Fruit fly (Drosophila melanogaster) whole organism, prepupa: ENCODE results near the gene CG2157.

Source experiments
- Blimp-1 ChIP-seq: fragments of 200-800 bp; sonication (Bioruptor generic); optimal IDR thresholded peaks from 3 replicates; lab custom pipeline; 2017; ENCODE audit warnings: missing biosample characterization, missing genetic modification characterization, mild to moderate bottlenecking, moderate library complexity, missing genetic modification reagents
- CG6163 ChIP-seq: fragments of 200-800 bp; sonication (Bioruptor generic); IDR thresholded peaks from 3 replicates; pipeline ENCODE4 v1.3.6; 2022; ENCODE audit warnings: missing biosample characterization, missing genetic modification characterization
- CG6854 ChIP-seq: fragments of 200-800 bp; sonication (Bioruptor generic); optimal IDR thresholded peaks from 2 replicates; lab custom pipeline; 2017; ENCODE audit warnings: missing biosample characterization, mild to moderate bottlenecking, missing genetic modification characterization
- CG9139 ChIP-seq: fragments of 200-800 bp; sonication (Bioruptor generic); optimal IDR thresholded peaks from 3 replicates; lab custom pipeline; 2017; ENCODE audit warnings: missing biosample characterization, mild to moderate bottlenecking, missing genetic modification characterization
- Ets96B ChIP-seq: fragments of 200-800 bp; optimal IDR thresholded peaks from 2 replicates; lab custom pipeline; 2019; ENCODE audit warnings: missing biosample characterization, mild to moderate bottlenecking, missing genetic modification characterization, moderate library complexity
- cyc ChIP-seq: fragments of 200-800 bp; sonication (Bioruptor generic); optimal IDR thresholded peaks from 3 replicates; lab custom pipeline; 2016; ENCODE audit warnings: missing biosample characterization, missing genetic modification characterization
- svp ChIP-seq: fragments of 200-800 bp; sonication (Bioruptor generic); peaks from one replicate; lab custom pipeline; 2016; ENCODE audit warnings: missing biosample characterization, missing genetic modification characterization
- vri ChIP-seq: fragments of 200-800 bp; sonication (Bioruptor generic); optimal IDR thresholded peaks from 3 replicates; lab custom pipeline; 2016; ENCODE audit warnings: missing biosample characterization, mild to moderate bottlenecking, missing genetic modification characterization

dm6 chrX:10857376-10857775 is 11.7 kb upstream of the CG2157 start, which contains the start of the genes sofe and CG2186:
- no peak for TF ChIP-seq vri (GFP tag; lab: Kevin White, UChicago)
- TF ChIP-seq CG6163 (GFP tag; lab: Robert Waterston, UW): 0 out of 3 replicates have a peak, but pooled peaks have one; percentile 15
- no peak for TF ChIP-seq CG9139 (GFP tag; lab: Kevin White, UChicago)
- no peak for TF ChIP-seq svp (GFP tag; lab: Kevin White, UChicago)
- TF ChIP-seq cyc (GFP tag; lab: Kevin White, UChicago): peak; percentile 52
- TF ChIP-seq Blimp-1 (GFP tag; lab: Kevin White, UChicago): no peak
- TF ChIP-seq CG6854 (GFP tag; lab: Kevin White, UChicago): no peak
- peak; percentile 15 for TF ChIP-seq Ets96B
